Worm (Caenorhabditis elegans): ENCODE results near the gene srh-279.
A peak's percentile ranks its signal among the peaks of the same experiment; 100 is the strongest.

Gene srh-279

DNA sequence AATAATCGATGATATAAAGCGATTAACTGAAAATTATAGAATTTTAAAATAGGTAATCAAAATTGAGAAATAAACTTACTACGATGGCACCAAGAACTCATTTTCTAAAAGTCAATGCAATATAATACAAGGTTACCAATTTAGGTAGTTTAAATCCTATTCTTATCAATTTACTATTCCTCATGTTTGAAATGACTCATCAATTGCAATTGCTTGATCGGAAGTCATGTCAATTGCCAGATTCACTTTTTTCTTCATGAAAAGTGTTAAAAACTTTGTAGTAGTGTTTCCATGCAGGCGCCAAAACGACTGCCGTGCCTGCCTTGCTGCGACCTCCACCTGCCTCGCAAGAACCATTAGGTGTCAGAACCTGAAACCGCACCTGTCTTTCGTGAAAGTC, 34.4 kb downstream of the srh-279 start, which contains the start of gene F11A5.13:
Gene F11A5.13, minus strand, starts transcription at position 101 of the 400 bp plus-strand sequence.
- TF ChIP-seq zip-8 (tag; optimal IDR thresholded peaks at IDR 0.05) = no peak
- TF ChIP-seq unc-39 (tag; optimal IDR thresholded peaks at IDR 0.05) = no peak
- TF ChIP-seq ceh-43 (GFP tag; optimal IDR thresholded peaks at IDR 0.05) = no peak
- TF ChIP-seq lin-13 (tag; optimal IDR thresholded peaks at IDR 0.05) = no peak
- no peak for TF ChIP-seq bed-3 (GFP tag; optimal IDR thresholded peaks at IDR 0.05)
- no peak for TF ChIP-seq nhr-76 (tag; optimal IDR thresholded peaks at IDR 0.05)
- no peak for TF ChIP-seq nhr-28 (tag; optimal IDR thresholded peaks at IDR 0.05)
- no peak for TF ChIP-seq mls-2 (tag; optimal IDR thresholded peaks at IDR 0.05)
- TF ChIP-seq drap-1 (GFP tag; optimal IDR thresholded peaks at IDR 0.05) = no peak
- TF ChIP-seq mep-1 (tag; optimal IDR thresholded peaks at IDR 0.05) = no peak
- TF ChIP-seq hlh-1 (tag; optimal IDR thresholded peaks at IDR 0.05) = no peak
- no peak for TF ChIP-seq ceh-39 (tag; optimal IDR thresholded peaks at IDR 0.05)
- TF ChIP-seq blmp-1 (tag; optimal IDR thresholded peaks at IDR 0.05) = no peak
- TF ChIP-seq unc-62 (GFP tag; optimal IDR thresholded peaks at IDR 0.05) = no peak
- no peak for TF ChIP-seq ceh-83 (GFP tag; optimal IDR thresholded peaks at IDR 0.05)
- TF ChIP-seq nhr-12 (tag; optimal IDR thresholded peaks at IDR 0.05) = no peak
- TF ChIP-seq flh-1 (GFP tag; optimal IDR thresholded peaks at IDR 0.05) = no peak

DNA sequence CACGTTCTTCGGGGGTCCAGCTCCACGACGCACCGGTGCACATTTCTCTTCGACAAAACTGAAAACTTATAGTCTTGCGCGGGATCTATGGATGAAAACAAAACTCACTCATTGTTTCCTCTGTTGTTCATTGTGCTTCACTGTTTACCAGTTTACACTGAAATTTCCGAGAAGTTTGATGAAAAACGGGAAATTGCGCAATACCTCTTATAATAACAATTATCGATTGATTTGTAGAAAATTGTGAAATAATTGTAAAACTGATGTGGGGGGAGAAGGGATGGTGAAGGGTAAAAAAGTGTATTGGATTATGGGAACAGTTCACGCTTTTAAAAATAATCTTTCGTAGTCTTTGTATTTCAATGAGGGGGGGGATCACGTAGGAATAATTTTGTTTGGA, 37.2 kb downstream of the srh-279 start:
- no peak for TF ChIP-seq snpc-4 (tag; optimal IDR thresholded peaks at IDR 0.05)
- TF ChIP-seq lin-32 (GFP tag; optimal IDR thresholded peaks at IDR 0.05) = no peak
- no peak for TF ChIP-seq flh-1 (GFP tag; optimal IDR thresholded peaks at IDR 0.05)
- no peak for TF ChIP-seq mab-5 (tag; optimal IDR thresholded peaks at IDR 0.05)
- no peak for TF ChIP-seq unc-62 (GFP tag; optimal IDR thresholded peaks at IDR 0.05)
- TF ChIP-seq M03D4.4 (tag; optimal IDR thresholded peaks at IDR 0.05) = no peak
- TF ChIP-seq zip-8 (tag; optimal IDR thresholded peaks at IDR 0.05) = peak; percentile 69
- TF ChIP-seq lin-13 (tag; optimal IDR thresholded peaks at IDR 0.05) = no peak

ce11 chrV:16229896-16230295, 37.7 kb downstream of the srh-279 start, which contains the start of the genes F21H7.2 and F21H7.12:
TSS of gene F21H7.2 (minus strand) at chrV:16229996.
TSS of gene F21H7.12 (plus strand) at chrV:16230165.
- no peak for TF ChIP-seq zip-8 (tag; optimal IDR thresholded peaks at IDR 0.05)
- no peak for TF ChIP-seq nhr-237 (tag; optimal IDR thresholded peaks at IDR 0.05)
- no peak for TF ChIP-seq M03D4.4 (tag; optimal IDR thresholded peaks at IDR 0.05)

ce11 chrV:16232180-16232579, 40.0 kb downstream of the srh-279 start, which contains the start of gene gst-22:
TSS of gene gst-22 (minus strand) at chrV:16232282.
- TF ChIP-seq elt-3 (tag; optimal IDR thresholded peaks at IDR 0.05) (no peak), sem-2 (GFP tag; optimal IDR thresholded peaks at IDR 0.05) (no peak), blmp-1 (tag; optimal IDR thresholded peaks at IDR 0.05) (no peak), ceh-83 (GFP tag; optimal IDR thresholded peaks at IDR 0.05) (no peak), pha-4 (tag; optimal IDR thresholded peaks at IDR 0.05) (no peak), nhr-12 (tag; optimal IDR thresholded peaks at IDR 0.05) (no peak)

ce11 chrV:16233624-16234023, 41.4 kb downstream of the srh-279 start, which contains the start of gene clec-233:
TSS of gene clec-233 (plus strand) at chrV:16233924.
- TF ChIP-seq mep-1 (tag; optimal IDR thresholded peaks at IDR 0.05) (no peak), nhr-2 (tag; optimal IDR thresholded peaks at IDR 0.05) (no peak), lin-32 (GFP tag; optimal IDR thresholded peaks at IDR 0.05) (no peak), unc-120 (tag; optimal IDR thresholded peaks at IDR 0.05; ENCODE audit: poor library complexity, severe bottlenecking) (no peak), ceh-83 (GFP tag; optimal IDR thresholded peaks at IDR 0.05) (no peak), hlh-1 (tag; optimal IDR thresholded peaks at IDR 0.05) (no peak), cnd-1 (tag; optimal IDR thresholded peaks at IDR 0.05) (no peak), ham-2 (GFP tag; optimal IDR thresholded peaks at IDR 0.05) (no peak), ceh-43 (GFP tag; optimal IDR thresholded peaks at IDR 0.05) (no peak), nhr-76 (tag; optimal IDR thresholded peaks at IDR 0.05) (no peak), nhr-12 (tag; optimal IDR thresholded peaks at IDR 0.05) (no peak), pha-4 (tag; optimal IDR thresholded peaks at IDR 0.05) (no peak), sem-2 (GFP tag; optimal IDR thresholded peaks at IDR 0.05) (no peak), mab-5 (tag; optimal IDR thresholded peaks at IDR 0.05) (no peak), blmp-1 (tag; optimal IDR thresholded peaks at IDR 0.05) (no peak)

DNA sequence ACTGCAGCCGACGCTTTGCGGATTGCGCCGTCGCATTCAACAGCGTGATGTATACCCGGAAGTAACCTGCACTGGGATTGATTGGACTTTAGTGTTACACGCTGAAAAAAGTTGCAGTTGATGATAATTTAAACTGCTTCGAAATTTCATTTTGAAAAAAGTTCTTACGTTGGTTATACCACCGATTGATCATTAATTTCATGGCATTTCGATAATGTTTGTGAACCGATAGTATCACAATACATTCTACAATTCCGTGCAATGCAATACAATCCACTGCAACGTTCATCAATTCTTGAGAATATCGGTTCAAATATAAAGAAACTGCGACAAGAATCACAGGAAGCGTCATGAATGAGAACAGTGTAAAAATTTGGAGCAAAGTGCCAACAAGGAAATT, 42.9 kb downstream of the srh-279 start, which contains the start of gene F21H7.3:
Gene F21H7.3, minus strand, starts transcription at position 101 of the 400 bp plus-strand sequence.
- no peak for TF ChIP-seq ztf-11 (tag; optimal IDR thresholded peaks at IDR 0.05)
- TF ChIP-seq nhr-2 (tag; optimal IDR thresholded peaks at IDR 0.05) = no peak
- no peak for TF ChIP-seq elt-1 (tag; optimal IDR thresholded peaks at IDR 0.05; ENCODE audit: borderline replicate concordance, insufficient read depth)
- no peak for TF ChIP-seq drap-1 (GFP tag; optimal IDR thresholded peaks at IDR 0.05)
- TF ChIP-seq nhr-237 (tag; optimal IDR thresholded peaks at IDR 0.05) = no peak
- TF ChIP-seq bed-3 (GFP tag; optimal IDR thresholded peaks at IDR 0.05) = no peak
- no peak for TF ChIP-seq cnd-1 (tag; optimal IDR thresholded peaks at IDR 0.05)
- TF ChIP-seq lin-13 (tag; optimal IDR thresholded peaks at IDR 0.05) = no peak

All from whole organism, mixed stage, embryonic.